Fruit fly (Drosophila melanogaster) whole organism, embryonic: ENCODE measurements around the gene holn1.
A peak's percentile ranks its signal among the peaks of the same experiment; 100 is the strongest.

Source experiments
- Ada2b ChIP-seq: fragments of 200-800 bp; sonication (Bioruptor generic); IDR thresholded peaks from 2 replicates; pipeline ENCODE4 v1.3.6; 2022; ENCODE audit warnings: missing biosample characterization, missing genetic modification characterization
- Atf3 ChIP-seq: fragments of 200-800 bp; sonication (Bioruptor generic); optimal IDR thresholded peaks from 3 replicates; lab custom pipeline; 2016; ENCODE audit warnings: missing biosample characterization, missing genetic modification characterization
- CG11247 ChIP-seq: fragments of 200-800 bp; sonication (Bioruptor generic); IDR thresholded peaks from 2 replicates; pipeline ENCODE4 v1.3.6; 2022; ENCODE audit warnings: missing biosample characterization, missing genetic modification characterization
- CG12769 ChIP-seq: fragments of 200-800 bp; sonication (Bioruptor generic); optimal IDR thresholded peaks from 2 replicates; lab custom pipeline; 2019; ENCODE audit warnings: missing biosample characterization, mild to moderate bottlenecking, missing genetic modification characterization, moderate library complexity
- CG14667 ChIP-seq: fragments of 200-800 bp; sonication (Bioruptor generic); IDR thresholded peaks from 2 replicates; pipeline ENCODE4 v1.3.6; 2022; ENCODE audit warnings: missing biosample characterization, missing genetic modification characterization
- CG15269 ChIP-seq: fragments of 200-800 bp; sonication (Bioruptor generic); optimal IDR thresholded peaks from 2 replicates; lab custom pipeline; 2018; ENCODE audit warnings: missing biosample characterization, mild to moderate bottlenecking, missing genetic modification characterization, moderate library complexity
- CG15696 ChIP-seq: fragments of 200-800 bp; sonication (Bioruptor generic); optimal IDR thresholded peaks from 2 replicates; lab custom pipeline; 2019; ENCODE audit warnings: missing biosample characterization, mild to moderate bottlenecking, missing genetic modification characterization, moderate library complexity
- CG17186 ChIP-seq: fragments of 200-800 bp; sonication (Bioruptor generic); optimal IDR thresholded peaks from 3 replicates; lab custom pipeline; 2017; ENCODE audit warnings: missing biosample characterization, missing genetic modification reagents, missing genetic modification characterization
- CG18011 ChIP-seq: fragments of 200-800 bp; sonication (Bioruptor generic); optimal IDR thresholded peaks from 2 replicates; lab custom pipeline; 2017; ENCODE audit warnings: missing biosample characterization, missing genetic modification characterization, mild to moderate bottlenecking, moderate library complexity, missing genotype
- CG33213 ChIP-seq: fragments of 200-800 bp; sonication (Bioruptor generic); optimal IDR thresholded peaks from 3 replicates; lab custom pipeline; 2016; ENCODE audit warnings: missing biosample characterization, missing genetic modification characterization
- CG34376 ChIP-seq: fragments of 200-800 bp; sonication (Bioruptor generic); optimal IDR thresholded peaks from 2 replicates; lab custom pipeline; 2018; ENCODE audit warnings: missing biosample characterization, mild to moderate bottlenecking, missing genetic modification characterization
- CG4404 ChIP-seq: fragments of 200-800 bp; sonication (Bioruptor generic); IDR thresholded peaks from 2 replicates; pipeline ENCODE4 v1.3.6; 2022; ENCODE audit warnings: missing biosample characterization, missing genetic modification characterization
- CG6175 ChIP-seq: fragments of 200-800 bp; sonication (Bioruptor generic); IDR thresholded peaks from 3 replicates; pipeline ENCODE4 v1.3.6; 2022; ENCODE audit warnings: missing biosample characterization, missing genetic modification characterization
- CG7271 ChIP-seq: fragments of 200-800 bp; sonication (Bioruptor generic); optimal IDR thresholded peaks from 2 replicates; lab custom pipeline; 2018; ENCODE audit warnings: missing biosample characterization, mild to moderate bottlenecking, missing genetic modification characterization, moderate library complexity
- CG8765 ChIP-seq: fragments of 200-800 bp; sonication (Bioruptor generic); IDR thresholded peaks from 2 replicates; pipeline ENCODE4 v1.3.6; 2022; ENCODE audit warnings: missing biosample characterization, missing genetic modification characterization
- CG9932 ChIP-seq: fragments of 200-800 bp; sonication (Bioruptor generic); IDR thresholded peaks from 2 replicates; pipeline ENCODE4 v1.3.6; 2022; ENCODE audit warnings: missing biosample characterization, missing genetic modification characterization
- CTCF ChIP-seq: fragments of 200-800 bp; sonication (Bioruptor generic); optimal IDR thresholded peaks from 2 replicates; lab custom pipeline; 2017; ENCODE audit warnings: missing biosample characterization, mild to moderate bottlenecking, missing genetic modification characterization, moderate library complexity
- Camta ChIP-seq: fragments of 200-800 bp; sonication (Bioruptor generic); optimal IDR thresholded peaks from 2 replicates; lab custom pipeline; 2016; ENCODE audit warnings: missing biosample characterization, missing genetic modification characterization
- CkIIα-i1 ChIP-seq: fragments of 200-800 bp; sonication (Bioruptor generic); IDR thresholded peaks from 2 replicates; pipeline ENCODE4 v1.3.6; 2022; ENCODE audit warnings: missing biosample characterization, missing genetic modification characterization
- Elba2 ChIP-seq: fragments of 200-800 bp; sonication (Bioruptor generic); optimal IDR thresholded peaks from 3 replicates; lab custom pipeline; 2016; ENCODE audit warnings: missing biosample characterization, missing genetic modification characterization
- H15 ChIP-seq: fragments of 200-800 bp; sonication (Bioruptor generic); IDR thresholded peaks from 3 replicates; pipeline ENCODE4 v1.3.6; 2022; ENCODE audit warnings: missing biosample characterization, missing genetic modification characterization
- Hmr ChIP-seq: fragments of 200-800 bp; sonication (Bioruptor generic); optimal IDR thresholded peaks from 3 replicates; lab custom pipeline; 2017; ENCODE audit warnings: mild to moderate bottlenecking, missing biosample characterization, missing genetic modification reagents, missing genetic modification characterization
- Lpt ChIP-seq: fragments of >200 bp; optimal IDR thresholded peaks from 2 replicates; lab custom pipeline; 2018; ENCODE audit warnings: missing biosample characterization, missing genetic modification characterization
- Med ChIP-seq: fragments of 200-800 bp; sonication (Bioruptor generic); peaks from one replicate; lab custom pipeline; 2016; ENCODE audit warnings: missing biosample characterization, missing genetic modification characterization, mild to moderate bottlenecking, inconsistent platforms, moderate library complexity
- Mrtf ChIP-seq: fragments of 200-800 bp; sonication (Bioruptor generic); IDR thresholded peaks from 3 replicates; pipeline ENCODE4 v1.3.6; 2022; ENCODE audit warnings: missing biosample characterization, missing genetic modification characterization
- Nf-YC ChIP-seq: fragments of 200-800 bp; optimal IDR thresholded peaks from 3 replicates; lab custom pipeline; 2019; ENCODE audit warnings: missing biosample characterization, mild to moderate bottlenecking, missing genetic modification characterization, moderate library complexity
- Spps ChIP-seq: fragments of 200-800 bp; sonication (Bioruptor generic); optimal IDR thresholded peaks from 2 replicates; lab custom pipeline; 2018; ENCODE audit warnings: missing biosample characterization, mild to moderate bottlenecking, missing genetic modification characterization
- TFAM ChIP-seq: fragments of 200-800 bp; sonication (Bioruptor generic); optimal IDR thresholded peaks from 2 replicates; lab custom pipeline; 2017; ENCODE audit warnings: missing biosample characterization, missing genetic modification characterization, inconsistent platforms
- Vsx1 ChIP-seq: fragments of 200-800 bp; sonication (Bioruptor generic); optimal IDR thresholded peaks from 2 replicates; lab custom pipeline; 2017; ENCODE audit warnings: missing biosample characterization, mild to moderate bottlenecking, missing genetic modification characterization, missing genetic modification reagents
- amos ChIP-seq: fragments of 200-800 bp; sonication (Bioruptor generic); IDR thresholded peaks from 2 replicates; pipeline ENCODE4 v1.3.6; 2022; ENCODE audit warnings: missing biosample characterization, missing genetic modification characterization; ENCODE audit not compliant: partially characterized antibody
- bbx ChIP-seq: fragments of 200-800 bp; sonication (Bioruptor generic); IDR thresholded peaks from 2 replicates; pipeline ENCODE4 v1.3.6; 2022; ENCODE audit warnings: missing biosample characterization, missing genetic modification characterization; ENCODE audit not compliant: partially characterized antibody
- bcd ChIP-seq: fragments of 200-800 bp; sonication (Bioruptor generic); optimal IDR thresholded peaks from 2 replicates; lab custom pipeline; 2017; ENCODE audit warnings: missing biosample characterization, mild to moderate bottlenecking, missing genetic modification characterization
- chm ChIP-seq: fragments of 200-800 bp; sonication (Bioruptor generic); IDR thresholded peaks from 2 replicates; pipeline ENCODE4 v1.3.6; 2022; ENCODE audit warnings: missing biosample characterization, missing genetic modification characterization
- cwo ChIP-seq: fragments of 200-800 bp; sonication (Bioruptor generic); optimal IDR thresholded peaks from 3 replicates; lab custom pipeline; 2017; ENCODE audit warnings: missing biosample characterization, missing genetic modification characterization, mild to moderate bottlenecking, moderate library complexity, missing genetic modification reagents
- dmrt11E ChIP-seq: fragments of 200-800 bp; sonication (Bioruptor generic); optimal IDR thresholded peaks from 3 replicates; lab custom pipeline; 2018; ENCODE audit warnings: missing biosample characterization, mild to moderate bottlenecking, missing genetic modification characterization, moderate library complexity
- dmrt99B ChIP-seq: fragments of 200-800 bp; sonication (Bioruptor generic); optimal IDR thresholded peaks from 2 replicates; lab custom pipeline; 2018; ENCODE audit warnings: missing biosample characterization, mild to moderate bottlenecking, missing genetic modification characterization, moderate library complexity
- exex ChIP-seq: fragments of 200-800 bp; sonication (Bioruptor generic); optimal IDR thresholded peaks from 4 replicates; lab custom pipeline; 2018; ENCODE audit warnings: missing biosample characterization, mild to moderate bottlenecking, missing genetic modification characterization, moderate library complexity
- grn ChIP-seq: fragments of 200-800 bp; sonication (Bioruptor generic); optimal IDR thresholded peaks from 3 replicates; lab custom pipeline; 2017; ENCODE audit warnings: missing biosample characterization, missing genetic modification characterization
- gt ChIP-seq: fragments of 200-800 bp; sonication (Bioruptor generic); IDR thresholded peaks from 2 replicates; pipeline ENCODE4 v1.3.6; 2022; ENCODE audit warnings: missing biosample characterization, missing genetic modification characterization
- h ChIP-seq: fragments of >200 bp; optimal IDR thresholded peaks from 2 replicates; lab custom pipeline; 2017
- kay ChIP-seq: fragments of 200-800 bp; sonication (Bioruptor generic); optimal IDR thresholded peaks from 2 replicates; lab custom pipeline; 2016; ENCODE audit warnings: missing biosample characterization, missing genetic modification characterization
- ken ChIP-seq: fragments of 200-800 bp; sonication (Bioruptor generic); IDR thresholded peaks from 3 replicates; pipeline ENCODE4 v1.3.6; 2022; ENCODE audit warnings: missing biosample characterization, missing genetic modification characterization
- lov ChIP-seq, 2 experiments: fragments of 200-800 bp in 1 of 2; fragments of >200 bp in 1 of 2; sonication (Bioruptor generic) in 1 of 2; IDR thresholded peaks in 1 of 2; optimal IDR thresholded peaks in 1 of 2; 2 replicates in 1 of 2; 3 replicates in 1 of 2; pipeline versions ENCODE4 v1.3.6 to Lab custom; 2017 to 2022; ENCODE audit warnings: missing biosample characterization in 1 of 2, missing genetic modification characterization in 1 of 2
- nerfin-1 ChIP-seq: fragments of 200-800 bp; sonication (Bioruptor generic); optimal IDR thresholded peaks from 3 replicates; lab custom pipeline; 2019; ENCODE audit warnings: missing biosample characterization, mild to moderate bottlenecking, missing genetic modification characterization, moderate library complexity
- pfk ChIP-seq: fragments of 200-800 bp; sonication (Bioruptor generic); optimal IDR thresholded peaks from 2 replicates; lab custom pipeline; 2018; ENCODE audit warnings: missing biosample characterization, mild to moderate bottlenecking, missing genetic modification characterization, moderate library complexity
- pzg ChIP-seq: fragments of 200-800 bp; sonication (Bioruptor generic); optimal IDR thresholded peaks from 3 replicates; lab custom pipeline; 2018; ENCODE audit warnings: missing biosample characterization, mild to moderate bottlenecking, missing genetic modification characterization, moderate library complexity
- sqz ChIP-seq: fragments of 200-800 bp; sonication (Bioruptor generic); optimal IDR thresholded peaks from 3 replicates; lab custom pipeline; 2018; ENCODE audit warnings: missing biosample characterization, mild to moderate bottlenecking, missing genetic modification characterization
- stc ChIP-seq: fragments of 200-800 bp; sonication (Bioruptor generic); IDR thresholded peaks from 2 replicates; pipeline ENCODE4 v1.3.6; 2022; ENCODE audit warnings: missing biosample characterization, missing genetic modification characterization
- sug ChIP-seq: fragments of 200-800 bp; optimal IDR thresholded peaks from 2 replicates; lab custom pipeline; 2019; ENCODE audit warnings: missing biosample characterization, mild to moderate bottlenecking, missing genetic modification characterization, moderate library complexity
- tio ChIP-seq: fragments of 200-800 bp; sonication (Bioruptor generic); optimal IDR thresholded peaks from 2 replicates; lab custom pipeline; 2017; ENCODE audit warnings: missing biosample characterization, missing genetic modification characterization, inconsistent platforms

The holn1 gene

dm6 chr2L:10387869-10388726 is 47.7 kb upstream of the holn1 start, which contains the start of gene da (continued):
- peak; percentile 49; the same call in 1 of the 3 replicates for TF ChIP-seq ken
- TF ChIP-seq gt: no peak
- no peak for TF ChIP-seq CG6175 (GFP tag; lab: Robert Waterston, UW)
- TF ChIP-seq bbx (GFP tag; lab: Robert Waterston, UW): peak; percentile 60
- TF ChIP-seq CG7271 (tag; lab: Kevin White, UChicago): peak; percentile 3
- TF ChIP-seq Med (GFP tag; lab: Kevin White, UChicago): peak; percentile 92
- TF ChIP-seq cwo (GFP tag; lab: Kevin White, UChicago): no peak
- no peak for TF ChIP-seq TFAM (GFP tag; lab: Kevin White, UChicago)
- TF ChIP-seq CG11247: peak; percentile 54; the same call in 1 of the 2 replicates
- TF ChIP-seq tio (GFP tag; lab: Kevin White, UChicago): no peak
- TF ChIP-seq lov (optimal IDR thresholded peaks at IDR 0.05; lab: Kevin White, UChicago): no peak
- TF ChIP-seq lov (GFP tag; IDR thresholded peaks at IDR 0.05; lab: Robert Waterston, UW): peak; percentile 64; the same call in 1 of the 3 replicates
- peak; percentile 69 for TF ChIP-seq CG15269 (tag; lab: Kevin White, UChicago)
- peak; percentile 75; the same call in 1 of the 2 replicates for TF ChIP-seq CG9932 (GFP tag; lab: Robert Waterston, UW)
- TF ChIP-seq Elba2 (GFP tag; lab: Kevin White, UChicago): no peak
- peak; percentile 65 for TF ChIP-seq dmrt11E
- TF ChIP-seq Mrtf: no peak; the same call in 2 of the 3 replicates
- peak; percentile 52 for TF ChIP-seq Nf-YC (tag; lab: Kevin White, UChicago)
- TF ChIP-seq CG14667 (GFP tag; lab: Robert Waterston, UW): no peak
- no peak for TF ChIP-seq exex (tag; lab: Kevin White, UChicago)
- peak; percentile 28 for TF ChIP-seq CG15696
- peak; percentile 66; the same call in 1 of the 2 replicates for TF ChIP-seq amos (GFP tag; lab: Robert Waterston, UW)
- peak; percentile 34 for TF ChIP-seq grn (GFP tag; lab: Kevin White, UChicago)
- peak; percentile 95 for TF ChIP-seq kay (GFP tag; lab: Kevin White, UChicago)
- no peak for TF ChIP-seq Vsx1 (GFP tag; lab: Kevin White, UChicago)
- TF ChIP-seq dmrt99B: peak; percentile 63
- peak; percentile 70 for TF ChIP-seq stc (GFP tag; lab: Robert Waterston, UW)
- peak; percentile 72 for TF ChIP-seq Atf3 (GFP tag; lab: Kevin White, UChicago)
- peak; percentile 55 for TF ChIP-seq chm
- TF ChIP-seq pfk (GFP tag; lab: Kevin White, UChicago): peak; percentile 86
- TF ChIP-seq nerfin-1 (tag; lab: Kevin White, UChicago): peak; percentile 31
- no peak for TF ChIP-seq CG4404 (GFP tag; lab: Robert Waterston, UW)
- peak; percentile 79 for TF ChIP-seq CG17186 (GFP tag; lab: Kevin White, UChicago)
- TF ChIP-seq Camta (GFP tag; lab: Kevin White, UChicago): peak; percentile 74
- no peak for TF ChIP-seq sqz (GFP tag; lab: Kevin White, UChicago)

dm6 chr2L:10393467-10393866 is 42.3 kb upstream of the holn1 start:
- no peak for TF ChIP-seq CkIIα-i1 (GFP tag; lab: Robert Waterston, UW)
- TF ChIP-seq Hmr (GFP tag; lab: Kevin White, UChicago): no peak
- peak; percentile 99 for TF ChIP-seq sug (tag; lab: Kevin White, UChicago)
- TF ChIP-seq CG8765 (GFP tag; lab: Robert Waterston, UW): no peak
- TF ChIP-seq pzg (GFP tag; lab: Kevin White, UChicago): no peak
- TF ChIP-seq h (lab: Kevin White, UChicago): no peak
- TF ChIP-seq Lpt (GFP tag; lab: Kevin White, UChicago): no peak
- no peak for TF ChIP-seq bcd (GFP tag; lab: Kevin White, UChicago)
- TF ChIP-seq CG34376 (GFP tag; lab: Kevin White, UChicago): peak; percentile 50
- no peak for TF ChIP-seq CG18011 (GFP tag; lab: Kevin White, UChicago)
- TF ChIP-seq Spps: no peak
- TF ChIP-seq Ada2b (GFP tag; lab: Robert Waterston, UW): no peak
- no peak for TF ChIP-seq H15 (GFP tag; lab: Robert Waterston, UW)
- no peak for TF ChIP-seq CG33213
- TF ChIP-seq CG12769 (tag; lab: Kevin White, UChicago): no peak
- peak; percentile 4 for TF ChIP-seq CTCF (GFP tag; lab: Kevin White, UChicago)
- TF ChIP-seq amos (GFP tag; lab: Robert Waterston, UW): peak; percentile 48; the same call in 1 of the 2 replicates
